Fruit fly (Drosophila melanogaster) whole organism, embryonic: ENCODE data around the gene lva.
A peak's percentile ranks its signal among the peaks of the same experiment; 100 is the strongest.

Experiments used
- Atf-2 ChIP-seq: fragments of 200-800 bp; sonication (Bioruptor generic); optimal IDR thresholded peaks from 2 replicates; lab custom pipeline; 2016; ENCODE audit warnings: missing biosample characterization, missing genetic modification characterization
- Atf6 ChIP-seq: fragments of 200-800 bp; sonication (Bioruptor generic); IDR thresholded peaks from 2 replicates; pipeline ENCODE4 v1.3.6; 2022; ENCODE audit warnings: missing biosample characterization, missing genetic modification characterization
- B-H1 ChIP-seq: fragments of 200-800 bp; sonication (Bioruptor generic); IDR thresholded peaks from 3 replicates; pipeline ENCODE4 v1.3.6; 2022; ENCODE audit warnings: missing biosample characterization, missing genetic modification characterization
- CG10267 ChIP-seq: fragments of 200-800 bp; sonication (Bioruptor generic); optimal IDR thresholded peaks from 2 replicates; lab custom pipeline; 2018; ENCODE audit warnings: missing biosample characterization, mild to moderate bottlenecking, missing genetic modification characterization, moderate library complexity
- CG11247 ChIP-seq: fragments of 200-800 bp; sonication (Bioruptor generic); IDR thresholded peaks from 2 replicates; pipeline ENCODE4 v1.3.6; 2022; ENCODE audit warnings: missing biosample characterization, missing genetic modification characterization
- CG11695 ChIP-seq: fragments of 200-800 bp; sonication (Bioruptor generic); IDR thresholded peaks from 3 replicates; pipeline ENCODE4 v1.3.6; 2022; ENCODE audit warnings: missing biosample characterization, missing genetic modification characterization
- CG12155 ChIP-seq: fragments of 200-800 bp; sonication (Bioruptor generic); optimal IDR thresholded peaks from 3 replicates; lab custom pipeline; 2016; ENCODE audit warnings: missing biosample characterization, missing genetic modification characterization
- CG13287 ChIP-seq: fragments of 200-800 bp; sonication (Bioruptor generic); IDR thresholded peaks from 2 replicates; pipeline ENCODE4 v1.3.6; 2022; ENCODE audit warnings: missing biosample characterization, missing genetic modification characterization; ENCODE audit not compliant: partially characterized antibody
- CG14710 ChIP-seq: fragments of 200-800 bp; sonication (Bioruptor generic); optimal IDR thresholded peaks from 3 replicates; lab custom pipeline; 2019; ENCODE audit warnings: missing biosample characterization, mild to moderate bottlenecking, missing genetic modification characterization, moderate library complexity
- CG17568 ChIP-seq: fragments of 200-800 bp; sonication (Bioruptor generic); optimal IDR thresholded peaks from 2 replicates; lab custom pipeline; 2018; ENCODE audit warnings: missing biosample characterization, mild to moderate bottlenecking, missing genetic modification characterization, moderate library complexity
- CG18599 ChIP-seq: fragments of 200-800 bp; sonication (Bioruptor generic); optimal IDR thresholded peaks from 3 replicates; lab custom pipeline; 2017; ENCODE audit warnings: missing biosample characterization, missing genetic modification characterization, mild to moderate bottlenecking, moderate library complexity, missing genetic modification reagents
- CG2875 ChIP-seq: fragments of 200-800 bp; sonication (Bioruptor generic); optimal IDR thresholded peaks from 2 replicates; lab custom pipeline; 2017; ENCODE audit warnings: missing biosample characterization, mild to moderate bottlenecking, missing genetic modification characterization, missing genetic modification reagents
- CG3163 ChIP-seq: fragments of 200-800 bp; sonication (Bioruptor generic); optimal IDR thresholded peaks from 3 replicates; lab custom pipeline; 2016; ENCODE audit warnings: missing biosample characterization, missing genetic modification characterization
- CG32532 ChIP-seq: fragments of 200-800 bp; sonication (Bioruptor generic); IDR thresholded peaks from 2 replicates; pipeline ENCODE4 v1.3.6; 2022; ENCODE audit warnings: missing biosample characterization, missing genetic modification characterization
- CG42726 ChIP-seq: fragments of 200-800 bp; sonication (Bioruptor generic); IDR thresholded peaks from 2 replicates; pipeline ENCODE4 v1.3.6; 2022; ENCODE audit warnings: missing biosample characterization, missing genetic modification characterization; ENCODE audit not compliant: partially characterized antibody
- CG4360 ChIP-seq: fragments of 200-800 bp; sonication (Bioruptor generic); IDR thresholded peaks from 2 replicates; pipeline ENCODE4 v1.3.6; 2022; ENCODE audit warnings: missing biosample characterization, missing genetic modification characterization
- CG7357 ChIP-seq: fragments of 200-800 bp; sonication (Bioruptor generic); IDR thresholded peaks from 3 replicates; pipeline ENCODE4 v1.3.6; 2022; ENCODE audit warnings: missing biosample characterization, missing genetic modification characterization
- CG8290 ChIP-seq, 3 experiments: fragments of 200-800 bp; sonication (Bioruptor generic); optimal IDR thresholded peaks; 2 replicates each; lab custom pipeline; 2016 to 2019; ENCODE audit warnings: missing biosample characterization in 3 of 3, missing genetic modification characterization in 3 of 3, mild to moderate bottlenecking in 2 of 3, moderate library complexity in 1 of 3
- CG8388 ChIP-seq: fragments of 200-800 bp; sonication (Bioruptor generic); optimal IDR thresholded peaks from 2 replicates; lab custom pipeline; 2019; ENCODE audit warnings: missing biosample characterization, mild to moderate bottlenecking, missing genetic modification characterization, moderate library complexity
- CG9215 ChIP-seq: fragments of 200-800 bp; sonication (Bioruptor generic); IDR thresholded peaks from 2 replicates; pipeline ENCODE4 v1.3.6; 2022; ENCODE audit warnings: missing biosample characterization, missing genetic modification characterization
- Dbx ChIP-seq: fragments of 200-800 bp; sonication (Bioruptor generic); IDR thresholded peaks from 3 replicates; pipeline ENCODE4 v1.3.6; 2022; ENCODE audit warnings: missing biosample characterization, missing genetic modification characterization
- Dip3 ChIP-seq: fragments of 200-800 bp; sonication (Bioruptor generic); optimal IDR thresholded peaks from 3 replicates; lab custom pipeline; 2016; ENCODE audit warnings: missing biosample characterization, missing genetic modification characterization
- Hr51 ChIP-seq, 2 experiments: fragments of 200-800 bp; sonication (Bioruptor generic); optimal IDR thresholded peaks; 2 replicates in 1 of 2; 3 replicates in 1 of 2; lab custom pipeline; 2016 to 2018; ENCODE audit warnings: missing biosample characterization in 2 of 2, missing genetic modification characterization in 2 of 2, mild to moderate bottlenecking in 1 of 2, moderate library complexity in 1 of 2
- Kr ChIP-seq: fragments of 200-800 bp; sonication (Bioruptor generic); optimal IDR thresholded peaks from 2 replicates; lab custom pipeline; 2017; ENCODE audit warnings: missing biosample characterization, mild to moderate bottlenecking, missing genetic modification characterization
- Nf-YB ChIP-seq: fragments of 200-800 bp; sonication (Bioruptor generic); optimal IDR thresholded peaks from 3 replicates; lab custom pipeline; 2019; ENCODE audit warnings: missing biosample characterization, mild to moderate bottlenecking, missing genetic modification characterization, moderate library complexity
- Oli ChIP-seq: fragments of 200-800 bp; sonication (Bioruptor generic); optimal IDR thresholded peaks from 2 replicates; lab custom pipeline; 2018; ENCODE audit warnings: missing biosample characterization, mild to moderate bottlenecking, missing genetic modification characterization, moderate library complexity
- PHDP ChIP-seq: fragments of 200-800 bp; sonication (Bioruptor generic); optimal IDR thresholded peaks from 3 replicates; lab custom pipeline; 2018; ENCODE audit warnings: missing biosample characterization, mild to moderate bottlenecking, missing genetic modification characterization, moderate library complexity
- YL-1 ChIP-seq: fragments of 200-800 bp; sonication (Bioruptor generic); optimal IDR thresholded peaks from 3 replicates; lab custom pipeline; 2017; ENCODE audit warnings: missing biosample characterization, mild to moderate bottlenecking, missing genetic modification characterization
- az2 ChIP-seq: fragments of 200-800 bp; sonication (Bioruptor generic); optimal IDR thresholded peaks from 3 replicates; lab custom pipeline; 2016; ENCODE audit warnings: missing biosample characterization, missing genetic modification characterization
- bab2 ChIP-seq: fragments of 200-800 bp; sonication (Bioruptor generic); optimal IDR thresholded peaks from 2 replicates; lab custom pipeline; 2016; ENCODE audit warnings: missing biosample characterization, missing genetic modification characterization
- dpn ChIP-seq, 2 experiments: fragments of 200-800 bp; sonication (Bioruptor generic); optimal IDR thresholded peaks; 3 replicates each; lab custom pipeline; 2016; ENCODE audit warnings: missing biosample characterization in 2 of 2, missing genetic modification characterization in 2 of 2
- emc ChIP-seq: fragments of 200-800 bp; sonication (Bioruptor generic); optimal IDR thresholded peaks from 2 replicates; lab custom pipeline; 2016; ENCODE audit warnings: missing biosample characterization, missing genetic modification characterization
- fd3F ChIP-seq: fragments of 200-800 bp; sonication (Bioruptor generic); optimal IDR thresholded peaks from 2 replicates; lab custom pipeline; 2018; ENCODE audit warnings: missing biosample characterization, mild to moderate bottlenecking, missing genetic modification characterization, moderate library complexity
- gcm ChIP-seq: fragments of 200-800 bp; sonication (Bioruptor generic); optimal IDR thresholded peaks from 2 replicates; lab custom pipeline; 2019; ENCODE audit warnings: missing biosample characterization, mild to moderate bottlenecking, missing genetic modification characterization, moderate library complexity
- grn ChIP-seq: fragments of 200-800 bp; sonication (Bioruptor generic); optimal IDR thresholded peaks from 3 replicates; lab custom pipeline; 2017; ENCODE audit warnings: missing biosample characterization, missing genetic modification characterization
- inv ChIP-seq: fragments of 200-800 bp; sonication (Bioruptor generic); IDR thresholded peaks from 2 replicates; pipeline ENCODE4 v1.3.6; 2022; ENCODE audit warnings: missing biosample characterization, missing genetic modification characterization; ENCODE audit not compliant: partially characterized antibody
- jigr1 ChIP-seq: fragments of 200-800 bp; sonication (Bioruptor generic); IDR thresholded peaks from 3 replicates; pipeline ENCODE4 v1.3.6; 2022; ENCODE audit warnings: missing biosample characterization, missing genetic modification characterization
- nmo ChIP-seq: fragments of 200-800 bp; sonication (Bioruptor generic); optimal IDR thresholded peaks from 2 replicates; lab custom pipeline; 2018; ENCODE audit warnings: missing biosample characterization, mild to moderate bottlenecking, missing genetic modification characterization, moderate library complexity
- pan ChIP-seq, 4 experiments: fragments of >200 bp in 3 of 4; fragments of 200-800 bp in 1 of 4; sonication (Bioruptor generic) in 1 of 4; optimal IDR thresholded peaks in 3 of 4; IDR thresholded peaks in 1 of 4; 2 replicates each; pipeline versions ENCODE4 v1.3.6 to Lab custom; 2017 to 2022; ENCODE audit warnings: missing biosample characterization in 2 of 4, missing genetic modification characterization in 2 of 4, mixed read lengths in 1 of 4
- pb ChIP-seq: fragments of 200-800 bp; sonication (Bioruptor generic); optimal IDR thresholded peaks from 3 replicates; lab custom pipeline; 2016; ENCODE audit warnings: missing biosample characterization, missing genetic modification characterization
- pho ChIP-seq: fragments of 200-800 bp; sonication (Bioruptor generic); optimal IDR thresholded peaks from 2 replicates; lab custom pipeline; 2016; ENCODE audit warnings: missing biosample characterization, missing genetic modification characterization
- pnt ChIP-seq: fragments of 200-800 bp; sonication (Bioruptor generic); optimal IDR thresholded peaks from 3 replicates; lab custom pipeline; 2016; ENCODE audit warnings: missing biosample characterization, missing genetic modification characterization
- psq ChIP-seq: fragments of 200-800 bp; sonication (Bioruptor generic); optimal IDR thresholded peaks from 2 replicates; lab custom pipeline; 2017; ENCODE audit warnings: missing biosample characterization, missing genetic modification characterization
- rib ChIP-seq: fragments of 200-800 bp; sonication (Bioruptor generic); IDR thresholded peaks from 2 replicates; pipeline ENCODE4 v1.3.6; 2022; ENCODE audit warnings: missing biosample characterization, missing genetic modification characterization
- sc ChIP-seq, 3 experiments: fragments of >200 bp in 2 of 3; fragments of 200-800 bp in 1 of 3; sonication (Bioruptor generic) in 1 of 3; optimal IDR thresholded peaks; 2 replicates in 2 of 3; 3 replicates in 1 of 3; lab custom pipeline; 2017; ENCODE audit warnings: mild to moderate bottlenecking in 1 of 3, missing biosample characterization in 1 of 3, missing genetic modification characterization in 1 of 3, missing genetic modification reagents in 1 of 3
- scrt ChIP-seq: fragments of 200-800 bp; sonication (Bioruptor generic); optimal IDR thresholded peaks from 2 replicates; lab custom pipeline; 2018; ENCODE audit warnings: missing biosample characterization, mild to moderate bottlenecking, missing genetic modification characterization, moderate library complexity
- sd ChIP-seq: fragments of 200-800 bp; sonication (Bioruptor generic); optimal IDR thresholded peaks from 3 replicates; lab custom pipeline; 2018; ENCODE audit warnings: missing biosample characterization, mild to moderate bottlenecking, missing genetic modification characterization, moderate library complexity
- stc ChIP-seq: fragments of 200-800 bp; sonication (Bioruptor generic); IDR thresholded peaks from 2 replicates; pipeline ENCODE4 v1.3.6; 2022; ENCODE audit warnings: missing biosample characterization, missing genetic modification characterization
- tap ChIP-seq: fragments of 200-800 bp; optimal IDR thresholded peaks from 3 replicates; lab custom pipeline; 2019; ENCODE audit warnings: missing biosample characterization, mild to moderate bottlenecking, missing genetic modification characterization, moderate library complexity

The lva gene

DNA sequence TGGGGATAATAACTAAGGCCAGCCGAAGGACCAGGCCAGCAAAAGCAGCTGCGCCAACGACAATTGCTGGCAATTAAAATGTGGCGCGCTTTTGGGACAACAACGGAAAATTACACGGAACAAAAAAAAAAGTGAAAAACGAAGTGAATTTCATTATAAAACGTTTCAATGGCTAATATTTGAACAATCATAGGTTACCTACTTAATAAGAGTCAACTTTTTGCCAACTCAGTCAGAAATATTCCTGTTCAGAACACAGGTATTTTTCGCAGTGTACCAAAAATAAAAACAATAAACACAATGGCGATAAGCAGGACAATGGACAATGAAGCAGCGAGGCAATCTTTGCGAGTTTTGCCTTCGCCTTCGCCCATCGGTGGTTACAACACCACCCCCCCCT, 39.9 kb upstream of the lva start (continued):
- peak; percentile 68 for TF ChIP-seq CG18599 (GFP tag; lab: Kevin White, UChicago)
- no peak for TF ChIP-seq pb
- TF ChIP-seq inv (GFP tag; lab: Robert Waterston, UW), result no peak
- peak in 1 of 2 experiments; percentile 33 for TF ChIP-seq dpn (GFP tag; optimal IDR thresholded peaks at IDR 0.05; lab: Kevin White, UChicago)
- no peak for TF ChIP-seq tap (tag; lab: Kevin White, UChicago)
- TF ChIP-seq Kr (GFP tag; lab: Kevin White, UChicago), result no peak
- TF ChIP-seq Nf-YB (GFP tag; lab: Kevin White, UChicago), result no peak
- no peak for TF ChIP-seq pho (GFP tag; lab: Kevin White, UChicago)
- TF ChIP-seq B-H1 (GFP tag; lab: Robert Waterston, UW), result no peak
- TF ChIP-seq PHDP (tag; lab: Kevin White, UChicago), result peak; percentile 39
- TF ChIP-seq CG17568 (GFP tag; lab: Kevin White, UChicago), result no peak
- peak; percentile 22; the same call in 1 of the 2 replicates for TF ChIP-seq Atf6 (GFP tag; lab: Robert Waterston, UW)
- TF ChIP-seq gcm, result no peak
- no peak for TF ChIP-seq grn
- TF ChIP-seq CG13287 (GFP tag; lab: Robert Waterston, UW), result no peak
- no peak for TF ChIP-seq Dip3 (GFP tag; lab: Kevin White, UChicago)
- no peak for TF ChIP-seq CG3163
- no peak for TF ChIP-seq psq (GFP tag; lab: Kevin White, UChicago)
- peak; percentile 43; the same call in 1 of the 2 replicates for TF ChIP-seq CG32532 (GFP tag; lab: Robert Waterston, UW)
- no peak for TF ChIP-seq CG2875 (GFP tag; lab: Kevin White, UChicago)
- TF ChIP-seq CG42726 (GFP tag; lab: Robert Waterston, UW), result no peak
- 0 out of 2 replicates have a peak, but pooled peaks have one; percentile 20 for TF ChIP-seq CG9215
- TF ChIP-seq CG8388 (GFP tag; lab: Kevin White, UChicago), result peak; percentile 20
- TF ChIP-seq YL-1 (GFP tag; lab: Kevin White, UChicago), result no peak
- TF ChIP-seq jigr1 (GFP tag; lab: Robert Waterston, UW), result no peak
- TF ChIP-seq emc, result no peak
- TF ChIP-seq stc, result 0 out of 2 replicates have a peak, but pooled peaks have one; percentile 33
- TF ChIP-seq Oli (tag; lab: Kevin White, UChicago), result peak; percentile 38
- TF ChIP-seq CG11247 (GFP tag; lab: Robert Waterston, UW), result no peak
- no peak for TF ChIP-seq CG11695 (GFP tag; lab: Robert Waterston, UW)
- peak; percentile 19 for TF ChIP-seq az2 (GFP tag; lab: Kevin White, UChicago)
- no peak for TF ChIP-seq CG4360 (GFP tag; lab: Robert Waterston, UW)
- TF ChIP-seq Dbx (GFP tag; lab: Robert Waterston, UW), result 0 out of 3 replicates have a peak, but pooled peaks have one; percentile 34
- peak; percentile 24 for TF ChIP-seq nmo (GFP tag; lab: Kevin White, UChicago)
- TF ChIP-seq Hr51 (GFP tag; optimal IDR thresholded peaks at IDR 0.05; lab: Kevin White, UChicago), result peak in 1 of 2 experiments; percentile 53
- no peak for TF ChIP-seq pan (optimal IDR thresholded peaks at IDR 0.05; lab: Kevin White, UChicago)
- peak in 1 of 2 experiments; percentile 40 for TF ChIP-seq pan (GFP tag; optimal IDR thresholded peaks at IDR 0.05 in 1 of 2, IDR thresholded peaks at IDR 0.05 in 1 of 2)
- TF ChIP-seq rib, result no peak
- TF ChIP-seq scrt, result no peak
- no peak for TF ChIP-seq pnt (GFP tag; lab: Kevin White, UChicago)
- TF ChIP-seq fd3F, result no peak
- TF ChIP-seq Atf-2 (GFP tag; lab: Kevin White, UChicago), result no peak
- TF ChIP-seq CG7357 (GFP tag; lab: Robert Waterston, UW), result 0 out of 3 replicates have a peak, but pooled peaks have one; percentile 26
- no peak for TF ChIP-seq sc (optimal IDR thresholded peaks at IDR 0.05; lab: Kevin White, UChicago)
- TF ChIP-seq sc (GFP tag; optimal IDR thresholded peaks at IDR 0.05; lab: Kevin White, UChicago), result no peak
- TF ChIP-seq CG12155 (GFP tag; lab: Kevin White, UChicago), result no peak
- TF ChIP-seq sd (tag; lab: Kevin White, UChicago), result no peak
- TF ChIP-seq CG10267 (tag; lab: Kevin White, UChicago), result no peak
- peak; percentile 4 for TF ChIP-seq bab2 (GFP tag; lab: Kevin White, UChicago)
- TF ChIP-seq CG8290 (GFP tag; optimal IDR thresholded peaks at IDR 0.05; lab: Kevin White, UChicago), result no peak
- TF ChIP-seq CG8290 (tag; optimal IDR thresholded peaks at IDR 0.05; lab: Kevin White, UChicago), result peak in 1 of 2 experiments; percentile 34
- peak; percentile 11 for TF ChIP-seq CG14710 (tag; lab: Kevin White, UChicago)
